Fruit fly (Drosophila melanogaster) whole organism, pupa: ENCODE data around the gene Pop5.

Experiments
- CG10348 ChIP-seq: fragments of 200-800 bp; sonication (Bioruptor generic); IDR thresholded peaks from 2 replicates; pipeline ENCODE4 v1.3.6; 2022; ENCODE audit warnings: missing biosample characterization, missing genetic modification characterization
- CG15710 ChIP-seq: fragments of 200-800 bp; sonication (Bioruptor generic); optimal IDR thresholded peaks from 2 replicates; lab custom pipeline; 2018; ENCODE audit warnings: missing biosample characterization, mild to moderate bottlenecking, missing genetic modification characterization, moderate library complexity
- CG17806 ChIP-seq: fragments of 200-800 bp; sonication (Bioruptor generic); optimal IDR thresholded peaks from 2 replicates; lab custom pipeline; 2018; ENCODE audit warnings: missing biosample characterization, mild to moderate bottlenecking, missing genetic modification characterization, moderate library complexity
- CG32121 ChIP-seq: fragments of 200-800 bp; sonication (Bioruptor generic); IDR thresholded peaks from 2 replicates; pipeline ENCODE4 v1.3.6; 2022; ENCODE audit warnings: missing biosample characterization, missing genetic modification characterization
- CG34367 ChIP-seq: fragments of 200-800 bp; sonication (Bioruptor generic); optimal IDR thresholded peaks from 2 replicates; lab custom pipeline; 2018; ENCODE audit warnings: missing biosample characterization, mild to moderate bottlenecking, missing genetic modification characterization
- CG8159 ChIP-seq: fragments of 200-800 bp; sonication (Bioruptor generic); optimal IDR thresholded peaks from 3 replicates; lab custom pipeline; 2018; ENCODE audit warnings: missing biosample characterization, mild to moderate bottlenecking, missing genetic modification characterization, moderate library complexity
- D1 ChIP-seq: fragments of 200-800 bp; sonication (Bioruptor generic); optimal IDR thresholded peaks from 2 replicates; lab custom pipeline; 2018; ENCODE audit warnings: missing biosample characterization, mild to moderate bottlenecking, missing genetic modification characterization, moderate library complexity
- EcR ChIP-seq: fragments of 200-800 bp; sonication (Bioruptor generic); optimal IDR thresholded peaks from 3 replicates; lab custom pipeline; 2019; ENCODE audit warnings: missing biosample characterization, missing genetic modification characterization, mild to moderate bottlenecking, moderate library complexity, missing genetic modification reagents
- Ets98B ChIP-seq: fragments of 200-800 bp; sonication (Bioruptor generic); IDR thresholded peaks from 2 replicates; pipeline ENCODE4 v1.3.6; 2022; ENCODE audit warnings: missing biosample characterization, missing genetic modification characterization
- Pif1A ChIP-seq: fragments of 200-800 bp; sonication (Bioruptor generic); optimal IDR thresholded peaks from 3 replicates; lab custom pipeline; 2016; ENCODE audit warnings: missing biosample characterization, missing genetic modification characterization
- Pif1B ChIP-seq: fragments of 200-800 bp; sonication (Bioruptor generic); optimal IDR thresholded peaks from 3 replicates; lab custom pipeline; 2016; ENCODE audit warnings: missing biosample characterization, missing genetic modification characterization
- Snoo ChIP-seq: fragments of 200-800 bp; sonication (Bioruptor generic); optimal IDR thresholded peaks from 3 replicates; lab custom pipeline; 2017; ENCODE audit warnings: missing biosample characterization, mild to moderate bottlenecking, missing genetic modification characterization, inconsistent platforms
- gl ChIP-seq: fragments of 200-800 bp; sonication (Bioruptor generic); optimal IDR thresholded peaks from 2 replicates; lab custom pipeline; 2018; ENCODE audit warnings: missing biosample characterization, mild to moderate bottlenecking, missing genetic modification characterization
- rn ChIP-seq: fragments of 200-800 bp; sonication (Bioruptor generic); IDR thresholded peaks from 2 replicates; pipeline ENCODE4 v1.3.6; 2022; ENCODE audit warnings: missing biosample characterization, missing genetic modification characterization

- TF ChIP-seq CG15710 (tag; lab: Kevin White, UChicago) (no peak), Snoo (tag; lab: Kevin White, UChicago) (no peak), Pif1A (no peak), Pif1B (GFP tag; lab: Kevin White, UChicago) (no peak), rn (GFP tag; lab: Robert Waterston, UW) (no peak), CG10348 (GFP tag; lab: Robert Waterston, UW) (no peak), gl (no peak), CG32121 (GFP tag; lab: Robert Waterston, UW) (no peak), D1 (tag; lab: Kevin White, UChicago) (no peak), Ets98B (GFP tag; lab: Robert Waterston, UW) (no peak), CG34367 (no peak), CG8159 (tag; lab: Kevin White, UChicago) (no peak), EcR (no peak), CG17806 (no peak)
Observed at dm6 chr3L:17055467-17055877, 10.6 kb upstream of the Pop5 start, which contains the start of gene CG7724.
